Worm (Caenorhabditis elegans) whole organism, L1 larva: ENCODE data around the gene F54E2.5.

Experiments used
- C04F5.9 ChIP-seq: sonication (generic microtip); optimal IDR thresholded peaks from 2 replicates; lab custom pipeline; 2016; ENCODE audit warnings: missing genetic modification characterization, missing compliant biosample characterization
- C34B4.2 ChIP-seq: sonication (generic microtip); optimal IDR thresholded peaks from 2 replicates; lab custom pipeline; 2017; ENCODE audit warnings: mild to moderate bottlenecking, missing genetic modification characterization, missing compliant biosample characterization
- F16B12.6 ChIP-seq: fragments of 150-350 bp; optimal IDR thresholded peaks from 2 replicates; lab custom pipeline; 2014; ENCODE audit warnings: missing biosample characterization, missing genetic modification characterization
- Y116A8C.19 ChIP-seq: sonication (generic microtip); optimal IDR thresholded peaks from 2 replicates; lab custom pipeline; 2016; ENCODE audit warnings: missing compliant biosample characterization, missing genetic modification characterization, borderline replicate concordance
- alr-1 ChIP-seq: fragments of 200-800 bp; sonication (Bioruptor generic); optimal IDR thresholded peaks from 2 replicates; lab custom pipeline; 2018; ENCODE audit warnings: borderline replicate concordance, mild to moderate bottlenecking, missing genetic modification characterization, missing compliant biosample characterization
- aly-2 ChIP-seq: fragments of 150-350 bp; optimal IDR thresholded peaks from 2 replicates; lab custom pipeline; 2014; ENCODE audit warnings: missing biosample characterization, missing genetic modification characterization
- ama-1 ChIP-seq: fragments of 150-350 bp; optimal IDR thresholded peaks from 2 replicates; lab custom pipeline; 2014
- ceh-8 ChIP-seq: fragments of 200-800 bp; sonication (Bioruptor generic); optimal IDR thresholded peaks from 2 replicates; lab custom pipeline; 2018; ENCODE audit warnings: mild to moderate bottlenecking, missing genetic modification characterization, moderate library complexity, missing compliant biosample characterization
- dpl-1 ChIP-seq, 3 experiments: fragments of 150-350 bp in 2 of 3; sonication (generic microtip) in 1 of 3; optimal IDR thresholded peaks; 2 replicates each; lab custom pipeline; 2014 to 2017; ENCODE audit warnings: missing biosample characterization in 3 of 3, missing genetic modification characterization in 3 of 3, missing genetic modification reagents in 3 of 3
- dsc-1 ChIP-seq: sonication (generic microtip); optimal IDR thresholded peaks from 2 replicates; lab custom pipeline; 2016; ENCODE audit warnings: mild to moderate bottlenecking, missing genetic modification characterization, missing compliant biosample characterization
- efl-1 ChIP-seq, 4 experiments: fragments of 150-350 bp; optimal IDR thresholded peaks in 3 of 4; peaks in 1 of 4; 1 replicate in 1 of 4; 2 replicates in 3 of 4; lab custom pipeline; 2014; ENCODE audit warnings: missing biosample characterization in 2 of 4, missing genetic modification characterization in 2 of 4, missing genetic modification reagents in 2 of 4
- elt-2 ChIP-seq: sonication (generic microtip); optimal IDR thresholded peaks from 2 replicates; lab custom pipeline; 2016; ENCODE audit warnings: missing genetic modification characterization, mild to moderate bottlenecking, inconsistent platforms, missing compliant biosample characterization, missing genetic modification reagents
- elt-3 ChIP-seq, 6 experiments: fragments of 150-350 bp in 1 of 6; sonication (generic microtip); optimal IDR thresholded peaks; 2 replicates each; lab custom pipeline; 2017 to 2018; ENCODE audit warnings: missing biosample characterization in 6 of 6, missing genetic modification characterization in 6 of 6, inconsistent platforms in 1 of 6
- ets-5 ChIP-seq: fragments of 200-800 bp; sonication (Bioruptor generic); IDR thresholded peaks from 2 replicates; pipeline ENCODE4 v1.3.6; 2022; ENCODE audit warnings: missing genetic modification characterization, missing compliant biosample characterization
- fkh-8 ChIP-seq: sonication (generic microtip); optimal IDR thresholded peaks from 2 replicates; lab custom pipeline; 2016; ENCODE audit warnings: mild to moderate bottlenecking, missing genetic modification characterization, missing compliant biosample characterization
- hlh-17 ChIP-seq: fragments of 200-800 bp; sonication (Bioruptor generic); optimal IDR thresholded peaks from 2 replicates; lab custom pipeline; 2018; ENCODE audit warnings: missing genetic modification characterization, mild to moderate bottlenecking, missing compliant biosample characterization, moderate library complexity, borderline replicate concordance
- hlh-4 ChIP-seq: sonication (generic microtip); optimal IDR thresholded peaks from 2 replicates; lab custom pipeline; 2016; ENCODE audit warnings: mild to moderate bottlenecking, missing genetic modification characterization, missing compliant biosample characterization
- lin-14 ChIP-seq: fragments of 200-800 bp; sonication (Bioruptor generic); optimal IDR thresholded peaks from 2 replicates; lab custom pipeline; 2018; ENCODE audit warnings: mild to moderate bottlenecking, missing genetic modification characterization, moderate library complexity, missing compliant biosample characterization
- lin-15B ChIP-seq: fragments of 150-350 bp; sonication (generic microtip); optimal IDR thresholded peaks from 3 replicates; lab custom pipeline; 2014; ENCODE audit warnings: missing biosample characterization, missing genetic modification characterization
- mab-9 ChIP-seq: fragments of 200-800 bp; sonication (Bioruptor generic); IDR thresholded peaks from 2 replicates; pipeline ENCODE4 v1.3.6; 2022; ENCODE audit warnings: missing genetic modification reagents, missing genetic modification characterization, missing compliant biosample characterization
- nhr-19 ChIP-seq: fragments of 200-800 bp; sonication (Bioruptor generic); conservative IDR thresholded peaks from 2 replicates; pipeline ENCODE4 v1.3.6; 2022; ENCODE audit warnings: missing genetic modification characterization, missing compliant biosample characterization
- nhr-20 ChIP-seq: sonication (generic microtip); optimal IDR thresholded peaks from 2 replicates; lab custom pipeline; 2016; ENCODE audit warnings: mild to moderate bottlenecking, missing genetic modification characterization, missing compliant biosample characterization
- nhr-47 ChIP-seq: sonication (generic microtip); optimal IDR thresholded peaks from 2 replicates; lab custom pipeline; 2016; ENCODE audit warnings: mild to moderate bottlenecking, missing genetic modification characterization, moderate library complexity, missing compliant biosample characterization
- nhr-71 ChIP-seq: sonication (generic microtip); optimal IDR thresholded peaks from 2 replicates; lab custom pipeline; 2016; ENCODE audit warnings: mild to moderate bottlenecking, missing genetic modification characterization, moderate library complexity, missing compliant biosample characterization
- nhr-76 ChIP-seq: sonication (generic microtip); optimal IDR thresholded peaks from 2 replicates; lab custom pipeline; 2017; ENCODE audit warnings: missing biosample characterization, missing genetic modification characterization
- nhr-85 ChIP-seq: sonication (generic microtip); peaks from one replicate; lab custom pipeline; 2016; ENCODE audit warnings: missing genetic modification characterization, inconsistent platforms, missing compliant biosample characterization
- pax-3 ChIP-seq: fragments of 200-800 bp; sonication (Bioruptor generic); optimal IDR thresholded peaks from 2 replicates; lab custom pipeline; 2018; ENCODE audit warnings: mild to moderate bottlenecking, missing genetic modification characterization, moderate library complexity, missing compliant biosample characterization
- rnt-1 ChIP-seq: sonication (generic microtip); optimal IDR thresholded peaks from 2 replicates; lab custom pipeline; 2016; ENCODE audit warnings: mild to moderate bottlenecking, missing genetic modification characterization, moderate library complexity, missing compliant biosample characterization
- sox-4 ChIP-seq: sonication (generic microtip); optimal IDR thresholded peaks from 2 replicates; lab custom pipeline; 2016; ENCODE audit warnings: missing genetic modification characterization, missing compliant biosample characterization
- tbx-2 ChIP-seq: sonication (generic microtip); optimal IDR thresholded peaks from 2 replicates; lab custom pipeline; 2016; ENCODE audit warnings: missing genetic modification characterization, missing compliant biosample characterization
- unc-130 ChIP-seq: fragments of 150-350 bp; optimal IDR thresholded peaks from 2 replicates; lab custom pipeline; 2017; ENCODE audit warnings: missing biosample characterization, missing genetic modification characterization, inconsistent platforms
- zip-4 ChIP-seq: fragments of 200-800 bp; sonication (Bioruptor generic); optimal IDR thresholded peaks from 2 replicates; lab custom pipeline; 2018; ENCODE audit warnings: mild to moderate bottlenecking, missing genetic modification characterization, moderate library complexity, missing compliant biosample characterization

The F54E2.5 gene

ce11 chrV:2857842-2858241, 42.0 kb upstream of the F54E2.5 start, which contains the start of gene srj-55:
Gene srj-55, minus strand, starts transcription at chrV:2857942.
- TF ChIP-seq alr-1 (no peak), unc-130 (no peak), dpl-1 (GFP tag; optimal IDR thresholded peaks at IDR 0.05; lab: Kevin White, UChicago) (no peak), rnt-1 (tag; lab: Kevin White, UChicago) (no peak), ceh-8 (GFP tag; lab: Kevin White, UChicago) (no peak), zip-4 (GFP tag; lab: Kevin White, UChicago) (no peak), nhr-47 (tag; lab: Kevin White, UChicago) (no peak), lin-14 (no peak), F16B12.6 (tag; lab: Kevin White, UChicago) (no peak), dsc-1 (tag; lab: Kevin White, UChicago) (no peak), sox-4 (tag; lab: Kevin White, UChicago) (no peak), pax-3 (no peak), nhr-19 (GFP tag; lab: Robert Waterston, UW) (no peak), tbx-2 (no peak), ama-1 (lab: Kevin White, UChicago) (no peak), fkh-8 (tag; lab: Kevin White, UChicago) (no peak)
- TF ChIP-seq, all 84 proteins: peak for 0

ce11 chrV:2855473-2855872, 39.6 kb upstream of the F54E2.5 start, which contains the start of gene srj-57:
Gene srj-57, minus strand, starts transcription at chrV:2855573.
- TF ChIP-seq aly-2 = no peak
- TF ChIP-seq elt-2 (tag; lab: Kevin White, UChicago) = no peak
- no peak for TF ChIP-seq dpl-1 (GFP tag; optimal IDR thresholded peaks at IDR 0.05; lab: Kevin White, UChicago)
- no peak for TF ChIP-seq efl-1 (optimal IDR thresholded peaks at IDR 0.05; lab: Kevin White, UChicago)
- TF ChIP-seq efl-1 (GFP tag; optimal IDR thresholded peaks at IDR 0.05 in 1 of 2; lab: Kevin White, UChicago) = no peak
- no peak for TF ChIP-seq zip-4 (GFP tag; lab: Kevin White, UChicago)
- no peak for TF ChIP-seq nhr-20 (tag; lab: Kevin White, UChicago)
- no peak for TF ChIP-seq pax-3
- TF ChIP-seq C04F5.9 = no peak

ce11 chrV:2849071-2849470, 33.2 kb upstream of the F54E2.5 start, which contains the start of gene ugt-53:
Gene ugt-53, plus strand, starts transcription at chrV:2849343.
- TF ChIP-seq elt-2 (tag; lab: Kevin White, UChicago) (peak; percentile 54), nhr-76 (tag; lab: Kevin White, UChicago) (no peak), hlh-17 (GFP tag; lab: Kevin White, UChicago) (no peak), nhr-85 (tag; lab: Kevin White, UChicago) (peak; percentile 21)
- TF ChIP-seq, all 84 proteins: peak for 2

ce11 chrV:2848290-2848937, 32.6 kb upstream of the F54E2.5 start, which contains the start of gene srj-49:
Gene srj-49, minus strand, starts transcription at chrV:2848340.
- TF ChIP-seq Y116A8C.19 = no peak
- TF ChIP-seq ets-5 (GFP tag; lab: Robert Waterston, UW) = no peak
- peak; percentile 96 for TF ChIP-seq elt-2 (tag; lab: Kevin White, UChicago)

DNA sequence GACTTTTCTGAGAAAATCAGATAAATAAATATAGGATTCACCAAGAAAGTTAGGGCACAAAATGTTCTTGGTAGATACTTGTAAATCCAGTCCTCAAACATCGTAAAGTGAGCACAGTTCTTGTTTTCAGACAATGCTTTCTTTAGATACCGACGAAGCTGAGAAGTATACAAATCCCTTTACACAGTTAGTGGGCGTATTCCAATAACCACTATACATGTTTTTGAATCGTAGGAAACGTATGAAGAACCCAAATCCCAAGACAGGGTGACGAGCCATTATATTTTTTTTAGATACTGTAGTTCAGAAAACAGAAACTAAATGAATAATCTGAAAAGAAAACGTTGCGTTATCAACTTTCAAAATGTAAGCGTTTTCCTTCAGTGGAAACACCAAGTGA, 29.9 kb upstream of the F54E2.5 start, which contains the start of gene srj-44:
Gene srj-44 (minus strand): TSS at position 101 of the 400 bp plus-strand sequence.
- TF ChIP-seq hlh-4 (tag; lab: Kevin White, UChicago) (no peak), sox-4 (tag; lab: Kevin White, UChicago) (no peak), nhr-20 (tag; lab: Kevin White, UChicago) (no peak), efl-1 (optimal IDR thresholded peaks at IDR 0.05; lab: Kevin White, UChicago) (no peak), efl-1 (GFP tag; optimal IDR thresholded peaks at IDR 0.05 in 1 of 2; lab: Kevin White, UChicago) (peak in 1 of 2 experiments; percentile 29)

DNA sequence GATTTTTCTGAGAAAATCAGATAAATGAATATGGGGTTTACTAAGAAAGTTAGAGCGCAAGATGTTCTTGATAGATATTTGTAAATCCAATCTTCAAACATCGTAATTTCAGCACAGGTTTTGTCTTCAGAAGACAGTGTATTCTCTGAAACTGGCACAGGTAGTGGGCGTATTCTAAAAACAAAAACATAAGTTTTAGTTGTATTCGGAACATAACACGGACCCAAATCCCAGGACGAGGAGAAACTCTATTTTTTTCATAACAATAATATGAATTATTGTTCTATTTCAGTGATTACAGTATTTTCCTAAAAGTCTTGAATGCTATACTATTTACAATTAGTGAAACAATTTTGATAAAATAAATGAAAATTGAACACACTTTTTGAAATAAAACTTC, 20.6 kb upstream of the F54E2.5 start, which contains the start of gene srj-45:
Gene srj-45 (minus strand): TSS at position 101 of the 400 bp plus-strand sequence.
- no peak for TF ChIP-seq hlh-17 (GFP tag; lab: Kevin White, UChicago)
- TF ChIP-seq C34B4.2 (tag; lab: Kevin White, UChicago) = no peak
- TF ChIP-seq dpl-1 (GFP tag; optimal IDR thresholded peaks at IDR 0.05; lab: Kevin White, UChicago) = no peak
- no peak for TF ChIP-seq lin-15B
- TF ChIP-seq dsc-1 (tag; lab: Kevin White, UChicago) = no peak
- TF ChIP-seq elt-3 (tag; optimal IDR thresholded peaks at IDR 0.05; lab: Kevin White, UChicago) = no peak
- no peak for TF ChIP-seq mab-9
- no peak for TF ChIP-seq nhr-71
